Fruit fly (Drosophila melanogaster): ENCODE results near the gene Drs.

DNA sequence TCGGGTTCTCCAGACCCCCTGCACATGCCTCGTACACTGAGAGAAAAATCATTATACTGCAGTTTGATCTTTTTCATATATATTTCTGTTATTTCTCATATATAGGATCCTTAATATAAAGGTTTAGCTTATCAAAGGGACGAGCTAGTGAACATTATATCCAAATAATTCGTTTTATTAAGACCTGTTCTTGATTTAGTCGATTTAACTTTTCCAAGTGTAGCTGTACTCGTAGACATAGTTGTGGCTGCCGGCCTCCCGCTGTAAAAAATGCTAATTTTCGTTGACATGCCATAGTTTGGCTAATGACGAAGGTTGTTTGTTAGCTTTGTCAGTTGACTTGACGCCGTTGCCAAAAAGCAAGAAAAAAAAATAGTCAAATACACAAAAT lies 13.1 kb downstream of the Drs start:
- TF ChIP-seq cnc (optimal IDR thresholded peaks at IDR 0.05) (no peak), CG11617 (GFP tag; optimal IDR thresholded peaks at IDR 0.05) (no peak), cic (GFP tag; optimal IDR thresholded peaks at IDR 0.05) (no peak)
